Worm (Caenorhabditis elegans) whole organism, L2 larva: Measurements from ENCODE around the gene nhr-196.

Source experiments
- C34F6.9 ChIP-seq: fragments of 150-350 bp; optimal IDR thresholded peaks from 2 replicates; lab custom pipeline; 2014; ENCODE audit warnings: missing biosample characterization, missing genetic modification characterization
- R02D3.7 ChIP-seq: fragments of 150-350 bp; optimal IDR thresholded peaks from 2 replicates; lab custom pipeline; 2014; ENCODE audit warnings: missing biosample characterization, missing genetic modification characterization
- Y55F3AM.14 ChIP-seq: fragments of 200-800 bp; sonication (Bioruptor generic); optimal IDR thresholded peaks from 2 replicates; lab custom pipeline; 2018; ENCODE audit warnings: mild to moderate bottlenecking, missing genetic modification characterization, missing compliant biosample characterization
- aly-2 ChIP-seq: fragments of 150-350 bp; optimal IDR thresholded peaks from 2 replicates; lab custom pipeline; 2014; ENCODE audit warnings: missing biosample characterization, missing genetic modification characterization
- ceh-82 ChIP-seq: fragments of 150-350 bp; optimal IDR thresholded peaks from 2 replicates; lab custom pipeline; 2014; ENCODE audit warnings: missing biosample characterization, missing genetic modification characterization
- crh-2 ChIP-seq: sonication (generic microtip); optimal IDR thresholded peaks from 2 replicates; lab custom pipeline; 2017; ENCODE audit warnings: missing biosample characterization, missing genetic modification characterization
- dmd-4 ChIP-seq: sonication (generic microtip); optimal IDR thresholded peaks from 2 replicates; lab custom pipeline; 2017; ENCODE audit warnings: missing biosample characterization, missing genetic modification characterization
- elt-1 ChIP-seq: fragments of 150-350 bp; optimal IDR thresholded peaks from 2 replicates; lab custom pipeline; 2014; ENCODE audit warnings: missing biosample characterization, missing genetic modification characterization
- elt-3 ChIP-seq: sonication (generic microtip); optimal IDR thresholded peaks from 2 replicates; lab custom pipeline; 2017; ENCODE audit warnings: missing biosample characterization, missing genetic modification characterization
- fos-1 ChIP-seq: fragments of 150-350 bp; optimal IDR thresholded peaks from 2 replicates; lab custom pipeline; 2014; ENCODE audit warnings: missing biosample characterization, missing genetic modification characterization
- gmeb-1 ChIP-seq: fragments of 150-350 bp; optimal IDR thresholded peaks from 2 replicates; lab custom pipeline; 2014; ENCODE audit warnings: missing biosample characterization, missing genetic modification characterization
- lin-13 ChIP-seq: fragments of 150-350 bp; optimal IDR thresholded peaks from 2 replicates; lab custom pipeline; 2014; ENCODE audit warnings: missing biosample characterization, missing genetic modification reagents, missing genetic modification characterization
- lin-39 ChIP-seq: fragments of 150-350 bp; optimal IDR thresholded peaks from 2 replicates; lab custom pipeline; 2014; ENCODE audit warnings: missing biosample characterization, missing genetic modification reagents, missing genetic modification characterization
- lsy-2 ChIP-seq, 2 experiments: fragments of 150-350 bp in 1 of 2; sonication (generic microtip) in 1 of 2; optimal IDR thresholded peaks; 2 replicates each; lab custom pipeline; 2014 to 2017; ENCODE audit warnings: missing biosample characterization in 2 of 2, missing genetic modification characterization in 2 of 2
- mab-5 ChIP-seq: fragments of 150-350 bp; optimal IDR thresholded peaks from 2 replicates; lab custom pipeline; 2014; ENCODE audit warnings: missing biosample characterization, missing genetic modification characterization
- mbf-1 ChIP-seq: sonication (generic microtip); optimal IDR thresholded peaks from 2 replicates; lab custom pipeline; 2017; ENCODE audit warnings: missing biosample characterization, missing genetic modification characterization
- nhr-12 ChIP-seq: fragments of 150-350 bp; optimal IDR thresholded peaks from 2 replicates; lab custom pipeline; 2014; ENCODE audit warnings: missing biosample characterization, missing genetic modification characterization
- nhr-129 ChIP-seq: fragments of 150-350 bp; optimal IDR thresholded peaks from 2 replicates; lab custom pipeline; 2014; ENCODE audit warnings: missing biosample characterization, missing genetic modification characterization
- nhr-21 ChIP-seq: fragments of 150-350 bp; optimal IDR thresholded peaks from 2 replicates; lab custom pipeline; 2014; ENCODE audit warnings: missing biosample characterization, missing genetic modification characterization
- nhr-237 ChIP-seq: fragments of 150-350 bp; optimal IDR thresholded peaks from 2 replicates; lab custom pipeline; 2014; ENCODE audit warnings: missing biosample characterization, missing genetic modification characterization
- nhr-25 ChIP-seq: fragments of 150-350 bp; sonication (generic microtip); optimal IDR thresholded peaks from 3 replicates; lab custom pipeline; 2014; ENCODE audit warnings: missing biosample characterization, missing genetic modification characterization
- nhr-6 ChIP-seq: fragments of 150-350 bp; optimal IDR thresholded peaks from 2 replicates; lab custom pipeline; 2014; ENCODE audit warnings: missing biosample characterization, missing genetic modification characterization
- nhr-77 ChIP-seq: fragments of 150-350 bp; optimal IDR thresholded peaks from 2 replicates; lab custom pipeline; 2014; ENCODE audit warnings: missing biosample characterization, missing genetic modification characterization
- sem-4 ChIP-seq: fragments of 150-350 bp; optimal IDR thresholded peaks from 2 replicates; lab custom pipeline; 2014; ENCODE audit warnings: missing biosample characterization, missing genetic modification reagents, missing genetic modification characterization
- sma-3 ChIP-seq: sonication (generic microtip); optimal IDR thresholded peaks from 2 replicates; lab custom pipeline; 2016; ENCODE audit warnings: missing genetic modification reagents, missing genetic modification characterization, missing compliant biosample characterization
- sma-9 ChIP-seq, 2 experiments: fragments of 150-350 bp in 1 of 2; sonication (generic microtip) in 1 of 2; optimal IDR thresholded peaks; 2 replicates each; lab custom pipeline; 2014 to 2016; ENCODE audit warnings: missing genetic modification characterization in 2 of 2, mild to moderate bottlenecking in 1 of 2, missing biosample characterization in 1 of 2, missing compliant biosample characterization in 1 of 2, missing genetic modification reagents in 1 of 2, moderate library complexity in 1 of 2
- snpc-4 ChIP-seq: fragments of 150-350 bp; optimal IDR thresholded peaks from 2 replicates; lab custom pipeline; 2014; ENCODE audit warnings: missing biosample characterization, missing genetic modification characterization
- unc-39 ChIP-seq: fragments of 150-350 bp; optimal IDR thresholded peaks from 2 replicates; lab custom pipeline; 2014; ENCODE audit warnings: missing biosample characterization, missing genetic modification characterization
- unc-55 ChIP-seq: fragments of 150-350 bp; sonication (generic microtip); optimal IDR thresholded peaks from 3 replicates; lab custom pipeline; 2014; ENCODE audit warnings: missing biosample characterization, missing genetic modification reagents, missing genetic modification characterization
- zag-1 ChIP-seq: fragments of 150-350 bp; optimal IDR thresholded peaks from 2 replicates; lab custom pipeline; 2014; ENCODE audit warnings: missing biosample characterization, missing genetic modification characterization
- ztf-4 ChIP-seq: fragments of 150-350 bp; optimal IDR thresholded peaks from 2 replicates; lab custom pipeline; 2014; ENCODE audit warnings: missing biosample characterization, missing genetic modification characterization

Gene nhr-196

DNA sequence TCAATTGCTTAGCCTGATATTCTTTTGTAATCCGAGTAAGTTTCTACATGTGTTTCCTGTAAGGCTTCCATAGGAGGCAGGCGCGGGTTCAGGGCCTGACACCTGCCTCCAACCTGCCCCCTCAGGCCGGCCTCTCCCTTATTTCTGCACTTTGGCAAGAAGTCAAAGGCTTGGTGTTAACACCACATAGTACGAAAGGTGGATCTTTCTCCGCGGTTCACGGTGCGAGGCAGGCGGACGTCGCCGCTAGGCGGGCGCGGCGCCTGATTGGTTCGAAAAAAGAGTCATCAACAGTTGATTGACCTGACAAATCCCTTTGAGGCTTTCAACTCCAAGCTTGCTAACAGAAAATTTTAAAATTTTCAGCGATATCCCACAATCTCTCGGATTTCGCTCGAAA lies 10.6 kb upstream of the nhr-196 start:
- TF ChIP-seq fos-1 (tag; lab: Kevin White, UChicago) = no peak

ce11 chrV:15677222-15677621 lies 8.3 kb upstream of the nhr-196 start, which contains the start of gene nhr-52:
nhr-52 (plus strand) TSS chrV:15677522.
- no peak for TF ChIP-seq nhr-25 (tag; lab: Kevin White, UChicago)
- no peak for TF ChIP-seq unc-39
- TF ChIP-seq unc-55 = no peak
- TF ChIP-seq R02D3.7 = no peak
- TF ChIP-seq nhr-12 (tag; lab: Kevin White, UChicago) = no peak
- TF ChIP-seq ztf-4 (tag; lab: Kevin White, UChicago) = no peak
- no peak for TF ChIP-seq elt-3 (tag; lab: Kevin White, UChicago)
- no peak for TF ChIP-seq elt-1
- no peak for TF ChIP-seq lsy-2 (tag; optimal IDR thresholded peaks at IDR 0.05; lab: Kevin White, UChicago)
- TF ChIP-seq nhr-129 (tag; lab: Kevin White, UChicago) = no peak
- no peak for TF ChIP-seq C34F6.9 (tag; lab: Kevin White, UChicago)
- TF ChIP-seq sem-4 (tag; lab: Kevin White, UChicago) = no peak
- TF ChIP-seq crh-2 (tag; lab: Kevin White, UChicago) = no peak
- TF ChIP-seq, all 48 proteins: peak for 0

ce11 chrV:15687660-15688059 lies 2.1 kb downstream of the nhr-196 start, which contains the start of gene nhr-197:
nhr-197 (plus strand) TSS chrV:15687960.
- TF ChIP-seq unc-39 (no peak), lin-39 (tag; lab: Kevin White, UChicago) (no peak), elt-1 (no peak), lin-13 (GFP tag; lab: Kevin White, UChicago) (no peak), zag-1 (tag; lab: Kevin White, UChicago) (no peak), nhr-6 (tag; lab: Kevin White, UChicago) (no peak), nhr-237 (no peak), unc-55 (no peak), snpc-4 (no peak), dmd-4 (no peak), nhr-77 (tag; lab: Kevin White, UChicago) (no peak), elt-3 (tag; lab: Kevin White, UChicago) (no peak), nhr-25 (tag; lab: Kevin White, UChicago) (no peak), sma-9 (GFP tag; optimal IDR thresholded peaks at IDR 0.05; lab: Kevin White, UChicago) (no peak), sma-9 (tag; optimal IDR thresholded peaks at IDR 0.05; lab: Kevin White, UChicago) (no peak), nhr-129 (tag; lab: Kevin White, UChicago) (no peak)

- no peak for TF ChIP-seq unc-39
- no peak for TF ChIP-seq ceh-82 (tag; lab: Kevin White, UChicago)
- no peak for TF ChIP-seq nhr-21 (tag; lab: Kevin White, UChicago)
- TF ChIP-seq zag-1 (tag; lab: Kevin White, UChicago) = no peak
- TF ChIP-seq aly-2 (tag; lab: Kevin White, UChicago) = no peak
- no peak for TF ChIP-seq nhr-12 (tag; lab: Kevin White, UChicago)
- no peak for TF ChIP-seq gmeb-1 (tag; lab: Kevin White, UChicago)
- no peak for TF ChIP-seq nhr-237
- no peak for TF ChIP-seq mab-5 (tag; lab: Kevin White, UChicago)
- no peak for TF ChIP-seq mbf-1 (tag; lab: Kevin White, UChicago)
Observed at ce11 chrV:15689952-15690351, 4.4 kb downstream of the nhr-196 start, which contains the start of gene nhr-268. nhr-268 (plus strand) TSS chrV:15690252.

DNA sequence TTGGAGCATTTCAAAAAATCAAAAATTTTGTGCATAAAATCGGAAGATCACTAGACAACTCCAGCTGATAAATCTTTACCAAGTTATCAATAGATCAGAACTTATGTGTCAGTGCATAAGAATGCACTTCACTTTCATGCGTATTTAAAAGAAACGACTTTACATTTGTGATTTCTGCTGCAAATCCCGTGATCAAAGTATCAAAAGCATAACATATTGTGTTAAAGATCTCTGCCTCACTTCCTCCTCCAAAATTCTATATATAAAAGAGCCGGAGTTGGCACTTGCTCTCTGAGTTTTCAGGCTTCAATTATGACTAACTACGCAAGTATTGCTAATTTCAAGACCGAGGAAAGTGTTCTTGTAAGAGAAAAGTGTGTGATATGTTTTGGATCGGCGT lies 8.2 kb downstream of the nhr-196 start, which contains the start of gene nhr-198:
TSS of gene nhr-198 (plus strand) at position 313 of the 400 bp plus-strand sequence.
- TF ChIP-seq Y55F3AM.14 (GFP tag; lab: Kevin White, UChicago) (no peak), elt-1 (no peak), lsy-2 (tag; optimal IDR thresholded peaks at IDR 0.05; lab: Kevin White, UChicago) (no peak), sma-3 (GFP tag; lab: Kevin White, UChicago) (no peak), nhr-21 (tag; lab: Kevin White, UChicago) (no peak)

ce11 chrV:15698099-15698498 lies 12.6 kb downstream of the nhr-196 start, which contains the start of gene srx-29:
srx-29 (minus strand) TSS chrV:15698199.
- TF ChIP-seq ztf-4 (tag; lab: Kevin White, UChicago) (no peak), zag-1 (tag; lab: Kevin White, UChicago) (no peak)
